Worm (Caenorhabditis elegans) whole organism, L3 larva: ENCODE data around the gene C06B8.2.

Experiments
- aly-2 ChIP-seq: fragments of 150-350 bp; optimal IDR thresholded peaks from 2 replicates; lab custom pipeline; 2014; ENCODE audit warnings: missing biosample characterization, missing genetic modification characterization
- elt-2 ChIP-seq: sonication (generic microtip); optimal IDR thresholded peaks from 2 replicates; lab custom pipeline; 2016; ENCODE audit warnings: missing genetic modification reagents, mild to moderate bottlenecking, missing genetic modification characterization, missing compliant biosample characterization
- nhr-12 ChIP-seq: fragments of 150-350 bp; optimal IDR thresholded peaks from 2 replicates; lab custom pipeline; 2014; ENCODE audit warnings: missing biosample characterization, missing genetic modification characterization
- snpc-4 ChIP-seq: fragments of 150-350 bp; optimal IDR thresholded peaks from 2 replicates; lab custom pipeline; 2014; ENCODE audit warnings: missing biosample characterization, missing genetic modification characterization
- tbx-2 ChIP-seq: sonication (generic microtip); optimal IDR thresholded peaks from 2 replicates; lab custom pipeline; 2016; ENCODE audit warnings: mild to moderate bottlenecking, missing genetic modification characterization, missing compliant biosample characterization
- ztf-11 ChIP-seq: fragments of 150-350 bp; optimal IDR thresholded peaks from 2 replicates; lab custom pipeline; 2014; ENCODE audit warnings: missing biosample characterization, missing genetic modification characterization

DNA sequence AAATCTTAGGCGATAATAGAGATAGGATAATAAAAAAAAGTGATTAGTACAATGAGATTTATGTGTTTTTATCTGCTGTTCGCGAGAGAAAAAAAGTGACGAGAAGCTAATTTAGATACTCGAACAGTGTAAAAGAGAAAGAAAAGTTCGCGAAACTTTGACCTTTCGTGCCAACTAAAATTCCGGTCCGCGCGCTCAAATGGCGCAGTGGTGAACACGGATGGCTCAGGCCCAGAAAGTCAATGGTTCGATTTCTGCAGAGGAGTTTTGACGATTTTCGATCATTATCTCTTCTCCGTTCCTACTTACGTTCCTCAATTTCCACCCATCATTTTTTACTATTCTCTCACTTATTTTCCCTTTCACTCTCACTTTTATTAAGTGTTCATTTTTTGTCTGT lies 37.9 kb upstream of the C06B8.2 start:
- TF ChIP-seq elt-2 (tag; lab: Kevin White, UChicago) (no peak), snpc-4 (tag; lab: Kevin White, UChicago) (no peak), nhr-12 (no peak), tbx-2 (tag; lab: Kevin White, UChicago) (no peak), aly-2 (tag; lab: Kevin White, UChicago) (no peak), ztf-11 (tag; lab: Kevin White, UChicago) (no peak)
